Worm (Caenorhabditis elegans) whole organism, L3 larva: ENCODE results near the gene B0524.3.

Experiments used
- ceh-82 ChIP-seq: fragments of 150-350 bp; optimal IDR thresholded peaks from 2 replicates; lab custom pipeline; 2014; ENCODE audit warnings: missing biosample characterization, missing genetic modification characterization
- fos-1 ChIP-seq: fragments of 150-350 bp; optimal IDR thresholded peaks from 2 replicates; lab custom pipeline; 2014; ENCODE audit warnings: missing biosample characterization, missing genetic modification characterization
- jun-1 ChIP-seq: fragments of 150-350 bp; optimal IDR thresholded peaks from 2 replicates; lab custom pipeline; 2014; ENCODE audit warnings: missing biosample characterization, missing genetic modification reagents, missing genetic modification characterization
- mdl-1 ChIP-seq: fragments of 150-350 bp; optimal IDR thresholded peaks from 2 replicates; lab custom pipeline; 2014; ENCODE audit warnings: missing biosample characterization, missing genetic modification characterization
- nhr-11 ChIP-seq: fragments of 150-350 bp; optimal IDR thresholded peaks from 2 replicates; lab custom pipeline; 2014; ENCODE audit warnings: missing biosample characterization, missing genetic modification characterization
- pqm-1 ChIP-seq: fragments of 150-350 bp; optimal IDR thresholded peaks from 2 replicates; lab custom pipeline; 2017; ENCODE audit warnings: missing biosample characterization, missing genetic modification characterization, inconsistent platforms
- unc-39 ChIP-seq: sonication (generic microtip); optimal IDR thresholded peaks from 4 replicates; lab custom pipeline; 2017; ENCODE audit warnings: missing biosample characterization, missing genetic modification characterization
- zag-1 ChIP-seq: fragments of 150-350 bp; optimal IDR thresholded peaks from 2 replicates; lab custom pipeline; 2014; ENCODE audit warnings: missing biosample characterization, missing genetic modification characterization
- ztf-11 ChIP-seq: fragments of 150-350 bp; optimal IDR thresholded peaks from 2 replicates; lab custom pipeline; 2014; ENCODE audit warnings: missing biosample characterization, missing genetic modification characterization

ce11 chrIII:1922081-1922480 is 34.6 kb downstream of the B0524.3 start:
- no peak for TF ChIP-seq zag-1 (tag; lab: Kevin White, UChicago)
- TF ChIP-seq unc-39 (tag; lab: Kevin White, UChicago), result no peak
- TF ChIP-seq pqm-1 (tag; lab: Kevin White, UChicago), result no peak
- TF ChIP-seq ceh-82 (tag; lab: Kevin White, UChicago), result no peak
- no peak for TF ChIP-seq jun-1 (tag; lab: Kevin White, UChicago)
- no peak for TF ChIP-seq nhr-11 (tag; lab: Kevin White, UChicago)
- TF ChIP-seq mdl-1 (tag; lab: Kevin White, UChicago), result no peak
- TF ChIP-seq ztf-11 (tag; lab: Kevin White, UChicago), result no peak
- no peak for TF ChIP-seq fos-1 (tag; lab: Kevin White, UChicago)
